Fruit fly (Drosophila melanogaster): ENCODE measurements around the gene Tango5.

The Tango5 gene

DNA sequence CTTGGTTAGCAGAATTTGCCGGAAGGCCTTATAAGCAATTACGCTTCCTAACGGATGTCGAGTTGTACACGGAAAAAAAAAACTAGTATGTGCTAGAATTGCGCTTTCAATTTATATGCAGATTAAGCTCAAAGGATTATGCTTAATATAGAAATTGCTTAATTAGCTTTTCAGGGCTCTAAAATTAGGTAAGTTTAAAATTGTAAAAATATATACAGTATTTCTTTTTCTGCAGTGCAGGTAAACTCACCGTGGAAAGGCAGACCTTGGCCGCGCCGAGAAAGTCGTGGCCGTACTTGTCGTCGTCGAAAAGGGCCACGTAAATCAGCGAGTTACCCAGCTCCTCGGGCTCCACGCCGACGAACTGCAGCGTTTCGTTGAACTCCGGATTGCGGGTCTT is 13.5 kb downstream of the Tango5 start:
- TF ChIP-seq CG8319 (GFP tag; optimal IDR thresholded peaks at IDR 0.05) (no peak), Eip78C (GFP tag) (peak; percentile 54)

DNA sequence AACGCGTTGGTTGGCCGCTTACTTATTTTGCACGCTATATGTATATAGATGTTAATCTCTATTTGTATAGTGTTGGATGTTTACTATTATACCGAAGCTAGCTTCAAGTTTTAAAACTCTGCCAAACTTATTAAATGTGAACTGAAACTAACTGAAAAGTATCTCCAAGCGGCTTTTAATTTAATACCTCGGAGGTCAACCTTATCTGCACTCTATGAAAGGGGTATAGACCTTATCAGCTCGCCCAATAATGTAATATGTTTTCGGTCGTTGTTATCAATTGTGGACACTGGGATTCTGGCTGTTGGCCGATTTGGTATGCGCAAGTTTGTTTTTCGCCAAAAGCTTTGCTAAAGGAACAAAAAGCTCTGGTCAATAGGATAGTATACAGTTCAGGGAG is 15.6 kb downstream of the Tango5 start:
- TF ChIP-seq Eip78C (GFP tag) (no peak), Met (GFP tag; optimal IDR thresholded peaks at IDR 0.05) (no peak), fkh (GFP tag; optimal IDR thresholded peaks at IDR 0.05) (peak; percentile 1), svp (GFP tag) (peak; percentile 76), Ets21C (GFP tag; optimal IDR thresholded peaks at IDR 0.05) (no peak)

DNA sequence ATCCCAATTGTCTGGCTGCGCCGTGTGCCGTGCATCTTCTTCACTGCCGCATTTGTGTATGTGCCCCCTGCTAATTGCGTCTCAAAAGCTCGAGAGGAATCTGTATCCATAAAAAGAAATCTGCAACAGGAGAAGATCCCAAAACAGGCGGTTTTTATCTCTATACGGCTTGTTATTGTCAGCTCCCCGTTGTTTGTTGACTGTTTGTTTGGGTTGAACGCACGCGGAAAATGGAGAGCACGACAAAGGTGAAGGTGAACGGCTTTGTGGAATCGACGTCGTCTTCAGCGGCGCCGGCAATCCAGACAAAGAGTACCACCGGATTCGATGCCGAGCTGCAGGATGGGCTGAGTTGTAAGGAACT is 18.6 kb downstream of the Tango5 start:
- TF ChIP-seq svp (GFP tag) (peak; percentile 75), Ets21C (GFP tag; optimal IDR thresholded peaks at IDR 0.05) (no peak)

DNA sequence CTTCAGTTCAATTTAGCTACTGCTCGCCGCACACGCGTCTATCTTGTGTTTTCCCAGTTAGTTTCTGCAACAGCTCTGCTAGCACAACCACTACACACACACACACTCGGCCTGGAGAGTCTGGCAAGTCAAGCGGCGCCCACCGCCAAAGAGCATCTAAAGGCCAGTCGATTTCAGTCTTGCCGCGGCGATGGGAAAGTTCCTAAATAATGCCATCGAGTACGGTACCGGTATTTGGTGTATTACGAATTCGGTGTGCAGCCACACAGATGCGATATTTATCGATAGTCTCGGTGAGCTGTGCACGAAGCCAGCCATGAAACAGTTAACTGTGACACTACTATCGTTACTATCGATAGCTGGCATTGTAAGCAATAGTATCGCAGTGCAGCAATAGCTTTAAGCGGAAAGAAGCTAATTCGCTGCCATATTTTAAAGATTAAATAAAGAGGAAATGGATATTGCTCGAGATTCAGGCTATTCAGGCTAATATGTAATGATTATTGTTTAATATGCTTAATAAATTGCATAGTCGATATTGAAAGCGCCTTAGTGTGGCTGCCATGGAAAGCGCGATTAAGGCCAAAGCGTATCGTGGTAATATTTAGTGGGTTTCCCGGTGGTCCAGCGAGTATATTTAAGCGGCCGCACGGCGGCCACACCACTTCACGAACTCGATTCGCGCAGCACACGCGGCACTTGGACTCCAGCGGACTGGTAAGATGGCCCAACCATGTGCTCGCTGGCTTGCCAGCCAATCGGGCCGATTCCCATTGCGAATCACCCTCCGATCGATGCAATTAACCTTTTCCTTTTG is 19.2 kb downstream of the Tango5 start, which contains the start of gene stx:
Gene stx, minus strand, starts transcription at position 171 of the 817 bp plus-strand sequence.
- TF ChIP-seq cyc (GFP tag; optimal IDR thresholded peaks at IDR 0.05) = no peak
- TF ChIP-seq Hr39 (GFP tag; optimal IDR thresholded peaks at IDR 0.05) = no peak
- TF ChIP-seq vri (GFP tag; optimal IDR thresholded peaks at IDR 0.05) = peak; percentile 72
- TF ChIP-seq CG10631 (GFP tag; optimal IDR thresholded peaks at IDR 0.05) = no peak
- TF ChIP-seq ss (GFP tag; optimal IDR thresholded peaks at IDR 0.05) = peak in 1 of 2 experiments; percentile 31
- TF ChIP-seq salr (GFP tag; optimal IDR thresholded peaks at IDR 0.05) = no peak
- no peak for TF ChIP-seq CG6808 (GFP tag; optimal IDR thresholded peaks at IDR 0.05)
- peak; percentile 28 for TF ChIP-seq esn (GFP tag; optimal IDR thresholded peaks at IDR 0.05)
- TF ChIP-seq acj6 (GFP tag; optimal IDR thresholded peaks at IDR 0.05) = no peak
- TF ChIP-seq CG7368 (GFP tag; optimal IDR thresholded peaks at IDR 0.05) = peak; percentile 5
- no peak for TF ChIP-seq fd85E (GFP tag; optimal IDR thresholded peaks at IDR 0.05)
- TF ChIP-seq CG11762 (GFP tag; optimal IDR thresholded peaks at IDR 0.05; ENCODE audit: insufficient read depth) = no peak
- TF ChIP-seq CG11902 (GFP tag; optimal IDR thresholded peaks at IDR 0.05) = no peak
- TF ChIP-seq Lpt (GFP tag; optimal IDR thresholded peaks at IDR 0.05) = no peak
- no peak for TF ChIP-seq lz (GFP tag; optimal IDR thresholded peaks at IDR 0.05)
- TF ChIP-seq Sox15 (GFP tag; optimal IDR thresholded peaks at IDR 0.05) = no peak
- no peak for TF ChIP-seq CG11294 (GFP tag; IDR thresholded peaks at IDR 0.05)
- TF ChIP-seq Hr38 (GFP tag; optimal IDR thresholded peaks at IDR 0.05) = no peak
- TF ChIP-seq Eip75B (GFP tag; optimal IDR thresholded peaks at IDR 0.05) = no peak
- no peak for TF ChIP-seq spab (GFP tag; optimal IDR thresholded peaks at IDR 0.05)
- peak; percentile 65 for TF ChIP-seq CG6854 (GFP tag; optimal IDR thresholded peaks at IDR 0.05)
- peak; percentile 3 for TF ChIP-seq fkh (GFP tag; optimal IDR thresholded peaks at IDR 0.05)
- TF ChIP-seq CG3032 (tag; optimal IDR thresholded peaks at IDR 0.05) = no peak
- no peak for TF ChIP-seq Gug (GFP tag; IDR thresholded peaks at IDR 0.05)
- no peak for TF ChIP-seq Met (GFP tag; optimal IDR thresholded peaks at IDR 0.05)
- no peak for TF ChIP-seq CG4318 (GFP tag; optimal IDR thresholded peaks at IDR 0.05)
- TF ChIP-seq pdm3 (GFP tag; optimal IDR thresholded peaks at IDR 0.05) = no peak
- peak; percentile 31 for TF ChIP-seq CG16779 (tag; optimal IDR thresholded peaks at IDR 0.05)
- no peak for TF ChIP-seq CG8632 (GFP tag; optimal IDR thresholded peaks at IDR 0.05)
- TF ChIP-seq CG10669 (GFP tag; optimal IDR thresholded peaks at IDR 0.05) = no peak
- TF ChIP-seq Eip78C (GFP tag) = peak; percentile 36
- TF ChIP-seq topi (GFP tag; optimal IDR thresholded peaks at IDR 0.05) = no peak
- no peak for TF ChIP-seq CG32006 (GFP tag; optimal IDR thresholded peaks at IDR 0.05)
- TF ChIP-seq net (GFP tag; optimal IDR thresholded peaks at IDR 0.05) = no peak
- 0 out of 3 replicates have a peak, but pooled peaks have one; percentile 13 for TF ChIP-seq CG8119 (GFP tag; IDR thresholded peaks at IDR 0.05)
- TF ChIP-seq Ets21C (GFP tag; optimal IDR thresholded peaks at IDR 0.05) = no peak
- no peak for TF ChIP-seq dac (GFP tag; optimal IDR thresholded peaks at IDR 0.05)
- TF ChIP-seq dsx (GFP tag; optimal IDR thresholded peaks at IDR 0.05; ENCODE audit: poor library complexity, severe bottlenecking) = no peak
- peak; percentile 95 for TF ChIP-seq svp (GFP tag)
- TF ChIP-seq Eip93F (GFP tag; optimal IDR thresholded peaks at IDR 0.05) = no peak
- no peak for TF ChIP-seq CG6276 (GFP tag; optimal IDR thresholded peaks at IDR 0.05)
- peak; percentile 45; the same call in 1 of the 2 replicates for TF ChIP-seq CG15336 (GFP tag; IDR thresholded peaks at IDR 0.05)
- no peak for TF ChIP-seq achi (GFP tag; optimal IDR thresholded peaks at IDR 0.05)
